Fruit fly (Drosophila melanogaster) whole organism, pupa: Measurements from ENCODE around the gene CG13616.

Experiments
- CG13204 ChIP-seq: fragments of 200-800 bp; sonication (Bioruptor generic); optimal IDR thresholded peaks from 2 replicates; lab custom pipeline; 2018; ENCODE audit warnings: missing biosample characterization, mild to moderate bottlenecking, missing genetic modification characterization, moderate library complexity
- CG4496 ChIP-seq: fragments of 200-800 bp; sonication (Bioruptor generic); IDR thresholded peaks from 3 replicates; pipeline ENCODE4 v1.3.6; 2022; ENCODE audit warnings: missing biosample characterization, missing genetic modification characterization
- fd96Ca ChIP-seq: fragments of 200-800 bp; sonication (Bioruptor generic); IDR thresholded peaks from 3 replicates; pipeline ENCODE4 v1.3.6; 2022; ENCODE audit warnings: missing biosample characterization, missing genetic modification characterization
- rn ChIP-seq: fragments of 200-800 bp; sonication (Bioruptor generic); IDR thresholded peaks from 2 replicates; pipeline ENCODE4 v1.3.6; 2022; ENCODE audit warnings: missing biosample characterization, missing genetic modification characterization

DNA sequence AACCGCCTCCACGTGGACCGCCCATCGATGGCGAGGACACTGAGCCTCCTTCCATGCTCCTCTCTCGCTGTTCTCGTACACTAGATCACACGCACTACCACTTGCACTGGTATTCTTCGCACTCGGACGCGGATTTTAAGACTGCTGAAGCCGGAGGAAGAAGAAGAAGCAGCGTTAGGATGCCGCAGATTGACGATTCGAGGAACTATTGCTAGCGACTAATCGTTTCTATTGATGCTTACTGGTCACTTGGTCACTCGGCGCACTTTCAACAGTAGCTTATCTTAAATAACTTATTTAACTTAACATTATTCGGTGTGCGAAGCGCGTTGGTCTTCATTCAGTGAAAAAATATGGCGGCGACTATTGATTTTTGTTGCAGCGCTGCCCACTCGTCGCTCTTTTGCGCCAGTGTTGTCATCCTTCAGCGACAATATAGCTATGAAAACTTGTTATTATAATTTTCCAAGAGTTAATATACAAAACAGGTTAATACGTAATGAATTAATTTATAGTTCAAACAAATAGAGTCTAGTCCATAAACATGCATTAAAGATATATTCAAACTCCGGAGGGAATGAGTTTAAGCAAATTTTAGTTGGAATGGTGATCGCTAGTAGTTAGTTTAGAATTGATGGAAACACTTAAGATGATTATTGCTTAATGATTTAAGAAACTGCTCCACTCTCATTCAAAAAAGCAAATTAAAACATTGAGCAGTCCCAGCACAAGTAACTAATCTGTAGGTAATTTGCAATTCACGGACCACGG, 44.1 kb upstream of the CG13616 start, which contains the start of the genes CG5746 and CG6454:
- TF ChIP-seq CG4496 (0 out of 3 replicates have a peak, but pooled peaks have one; percentile 12), rn (no peak), fd96Ca (GFP tag; lab: Robert Waterston, UW) (no peak), CG13204 (GFP tag; lab: Kevin White, UChicago) (no peak)
